Fruit fly (Drosophila melanogaster) whole organism, embryonic: ENCODE measurements around the gene CG43760.
A peak's percentile ranks its signal among the peaks of the same experiment; 100 is the strongest.

ENCODE experiments used
- Abd-B ChIP-seq: fragments of 200-800 bp; sonication (Bioruptor generic); optimal IDR thresholded peaks from 2 replicates; lab custom pipeline; 2018; ENCODE audit warnings: missing biosample characterization, mild to moderate bottlenecking, missing genetic modification characterization, moderate library complexity
- BEAF-32 ChIP-seq: fragments of 200-800 bp; sonication (Bioruptor generic); optimal IDR thresholded peaks from 3 replicates; lab custom pipeline; 2017; ENCODE audit warnings: missing biosample characterization, missing genetic modification characterization, mild to moderate bottlenecking, moderate library complexity, missing genetic modification reagents
- Bgb ChIP-seq: fragments of 200-800 bp; sonication (Bioruptor generic); IDR thresholded peaks from 2 replicates; pipeline ENCODE4 v1.3.6; 2022; ENCODE audit warnings: missing biosample characterization, missing genetic modification characterization; ENCODE audit not compliant: partially characterized antibody
- CG11398 ChIP-seq: fragments of 200-800 bp; sonication (Bioruptor generic); optimal IDR thresholded peaks from 2 replicates; lab custom pipeline; 2016; ENCODE audit warnings: missing biosample characterization, missing genetic modification characterization
- CG13424 ChIP-seq: fragments of 200-800 bp; sonication (Bioruptor generic); optimal IDR thresholded peaks from 2 replicates; lab custom pipeline; 2019; ENCODE audit warnings: missing biosample characterization, mild to moderate bottlenecking, missing genetic modification characterization, moderate library complexity
- CG13624 ChIP-seq: fragments of 200-800 bp; sonication (Bioruptor generic); optimal IDR thresholded peaks from 2 replicates; lab custom pipeline; 2016; ENCODE audit warnings: missing biosample characterization, missing genetic modification characterization
- CG14667 ChIP-seq: fragments of 200-800 bp; sonication (Bioruptor generic); IDR thresholded peaks from 2 replicates; pipeline ENCODE4 v1.3.6; 2022; ENCODE audit warnings: missing biosample characterization, missing genetic modification characterization
- CG14860 ChIP-seq: fragments of 200-800 bp; sonication (Bioruptor generic); IDR thresholded peaks from 3 replicates; pipeline ENCODE4 v1.3.6; 2022; ENCODE audit warnings: missing biosample characterization, missing genetic modification characterization; ENCODE audit not compliant: partially characterized antibody
- CG1529 ChIP-seq: fragments of 200-800 bp; sonication (Bioruptor generic); optimal IDR thresholded peaks from 3 replicates; lab custom pipeline; 2018; ENCODE audit warnings: missing biosample characterization, missing genetic modification characterization
- CG1603 ChIP-seq: fragments of 200-800 bp; sonication (Bioruptor generic); optimal IDR thresholded peaks from 2 replicates; lab custom pipeline; 2019; ENCODE audit warnings: missing biosample characterization, mild to moderate bottlenecking, missing genetic modification characterization, moderate library complexity
- CG1647 ChIP-seq: fragments of 200-800 bp; sonication (Bioruptor generic); optimal IDR thresholded peaks from 3 replicates; lab custom pipeline; 2016; ENCODE audit warnings: missing biosample characterization, missing genetic modification characterization
- CG16813 ChIP-seq: fragments of 200-800 bp; sonication (Bioruptor generic); IDR thresholded peaks from 3 replicates; pipeline ENCODE4 v1.3.6; 2022; ENCODE audit warnings: missing biosample characterization, missing genetic modification characterization; ENCODE audit not compliant: partially characterized antibody
- CG17568 ChIP-seq: fragments of 200-800 bp; sonication (Bioruptor generic); optimal IDR thresholded peaks from 2 replicates; lab custom pipeline; 2018; ENCODE audit warnings: missing biosample characterization, mild to moderate bottlenecking, missing genetic modification characterization, moderate library complexity
- CG18599 ChIP-seq: fragments of 200-800 bp; sonication (Bioruptor generic); optimal IDR thresholded peaks from 3 replicates; lab custom pipeline; 2017; ENCODE audit warnings: missing biosample characterization, missing genetic modification characterization, mild to moderate bottlenecking, moderate library complexity, missing genetic modification reagents
- CG2678 ChIP-seq: fragments of 200-800 bp; sonication (Bioruptor generic); optimal IDR thresholded peaks from 3 replicates; lab custom pipeline; 2019; ENCODE audit warnings: missing biosample characterization, mild to moderate bottlenecking, missing genetic modification characterization, moderate library complexity
- CG30431 ChIP-seq: fragments of 200-800 bp; sonication (Bioruptor generic); optimal IDR thresholded peaks from 2 replicates; lab custom pipeline; 2017; ENCODE audit warnings: missing biosample characterization, missing genetic modification characterization
- CG34224 ChIP-seq: fragments of 200-800 bp; sonication (Bioruptor generic); IDR thresholded peaks from 3 replicates; pipeline ENCODE4 v1.3.6; 2022; ENCODE audit warnings: missing biosample characterization, missing genetic modification characterization; ENCODE audit not compliant: partially characterized antibody
- CG4617 ChIP-seq: fragments of 200-800 bp; sonication (Bioruptor generic); optimal IDR thresholded peaks from 3 replicates; lab custom pipeline; 2016; ENCODE audit warnings: missing biosample characterization, missing genetic modification characterization, borderline replicate concordance
- CG6254 ChIP-seq: fragments of 200-800 bp; sonication (Bioruptor generic); optimal IDR thresholded peaks from 3 replicates; lab custom pipeline; 2017; ENCODE audit warnings: mild to moderate bottlenecking, missing biosample characterization, missing genetic modification reagents, missing genetic modification characterization
- CG6791 ChIP-seq: fragments of 200-800 bp; sonication (Bioruptor generic); IDR thresholded peaks from 3 replicates; pipeline ENCODE4 v1.3.6; 2022; ENCODE audit warnings: missing biosample characterization, missing genetic modification characterization; ENCODE audit not compliant: partially characterized antibody
- CG7963 ChIP-seq: fragments of 200-800 bp; sonication (Bioruptor generic); IDR thresholded peaks from 3 replicates; pipeline ENCODE4 v1.3.6; 2022; ENCODE audit warnings: missing biosample characterization, missing genetic modification characterization; ENCODE audit not compliant: partially characterized antibody
- Camta ChIP-seq: fragments of 200-800 bp; sonication (Bioruptor generic); optimal IDR thresholded peaks from 2 replicates; lab custom pipeline; 2016; ENCODE audit warnings: missing biosample characterization, missing genetic modification characterization
- CoRest ChIP-seq: fragments of 200-800 bp; sonication (Bioruptor generic); optimal IDR thresholded peaks from 3 replicates; lab custom pipeline; 2018; ENCODE audit warnings: missing biosample characterization, mild to moderate bottlenecking, missing genetic modification characterization, moderate library complexity
- Dek ChIP-seq: fragments of 200-800 bp; sonication (Bioruptor generic); optimal IDR thresholded peaks from 3 replicates; lab custom pipeline; 2019; ENCODE audit warnings: missing biosample characterization, mild to moderate bottlenecking, missing genetic modification characterization, moderate library complexity
- Dll ChIP-seq: fragments of 200-800 bp; sonication (Bioruptor generic); IDR thresholded peaks from 4 replicates; pipeline ENCODE4 v1.3.6; 2022; ENCODE audit warnings: missing biosample characterization, missing genetic modification characterization; ENCODE audit not compliant: partially characterized antibody
- Doc3 ChIP-seq: fragments of 200-800 bp; sonication (Bioruptor generic); IDR thresholded peaks from 3 replicates; pipeline ENCODE4 v1.3.6; 2022; ENCODE audit warnings: missing biosample characterization, missing genetic modification characterization; ENCODE audit not compliant: partially characterized antibody
- Dref ChIP-seq: fragments of 200-800 bp; sonication (Bioruptor generic); IDR thresholded peaks from 2 replicates; pipeline ENCODE4 v1.3.6; 2022; ENCODE audit warnings: missing biosample characterization, missing genetic modification characterization
- Hr3 ChIP-seq: fragments of 200-800 bp; sonication (Bioruptor generic); optimal IDR thresholded peaks from 3 replicates; lab custom pipeline; 2016; ENCODE audit warnings: missing biosample characterization, missing genetic modification characterization
- Opbp ChIP-seq: fragments of 200-800 bp; sonication (Bioruptor generic); IDR thresholded peaks from 3 replicates; pipeline ENCODE4 v1.3.6; 2022; ENCODE audit warnings: missing biosample characterization, missing genetic modification characterization; ENCODE audit not compliant: partially characterized antibody
- Scr ChIP-seq: fragments of 200-800 bp; sonication (Bioruptor generic); IDR thresholded peaks from 2 replicates; pipeline ENCODE4 v1.3.6; 2022; ENCODE audit warnings: missing biosample characterization, missing genetic modification characterization; ENCODE audit not compliant: partially characterized antibody
- Sox100B ChIP-seq: fragments of 200-800 bp; sonication (Bioruptor generic); optimal IDR thresholded peaks from 3 replicates; lab custom pipeline; 2018; ENCODE audit warnings: missing biosample characterization, mild to moderate bottlenecking, missing genetic modification characterization
- Xrp1 ChIP-seq: fragments of 200-800 bp; sonication (Bioruptor generic); IDR thresholded peaks from 2 replicates; pipeline ENCODE4 v1.3.6; 2022; ENCODE audit warnings: missing biosample characterization, missing genetic modification characterization
- amos ChIP-seq: fragments of 200-800 bp; sonication (Bioruptor generic); IDR thresholded peaks from 2 replicates; pipeline ENCODE4 v1.3.6; 2022; ENCODE audit warnings: missing biosample characterization, missing genetic modification characterization; ENCODE audit not compliant: partially characterized antibody
- ash1 ChIP-seq: fragments of 200-800 bp; sonication (Bioruptor generic); optimal IDR thresholded peaks from 2 replicates; lab custom pipeline; 2018; ENCODE audit warnings: missing biosample characterization, mild to moderate bottlenecking, missing genetic modification characterization
- bbx ChIP-seq: fragments of 200-800 bp; sonication (Bioruptor generic); IDR thresholded peaks from 2 replicates; pipeline ENCODE4 v1.3.6; 2022; ENCODE audit warnings: missing biosample characterization, missing genetic modification characterization; ENCODE audit not compliant: partially characterized antibody
- chinmo ChIP-seq: fragments of 200-800 bp; sonication (Bioruptor generic); IDR thresholded peaks from 4 replicates; pipeline ENCODE4 v1.3.6; 2022; ENCODE audit warnings: missing biosample characterization, missing genetic modification characterization; ENCODE audit not compliant: partially characterized antibody
- crp ChIP-seq, 2 experiments: fragments of 200-800 bp; sonication (Bioruptor generic); optimal IDR thresholded peaks; 2 replicates in 1 of 2; 3 replicates in 1 of 2; lab custom pipeline; 2017; ENCODE audit warnings: missing biosample characterization in 2 of 2, missing genetic modification characterization in 2 of 2, mild to moderate bottlenecking in 1 of 2, moderate library complexity in 1 of 2
- dmrt11E ChIP-seq: fragments of 200-800 bp; sonication (Bioruptor generic); optimal IDR thresholded peaks from 3 replicates; lab custom pipeline; 2018; ENCODE audit warnings: missing biosample characterization, mild to moderate bottlenecking, missing genetic modification characterization, moderate library complexity
- fd102C ChIP-seq: fragments of 200-800 bp; sonication (Bioruptor generic); optimal IDR thresholded peaks from 2 replicates; lab custom pipeline; 2018; ENCODE audit warnings: missing biosample characterization, mild to moderate bottlenecking, missing genetic modification characterization, moderate library complexity
- ftz-f1 ChIP-seq: fragments of 200-800 bp; sonication (Bioruptor generic); optimal IDR thresholded peaks from 2 replicates; lab custom pipeline; 2016; ENCODE audit warnings: missing biosample characterization, missing genetic modification characterization
- hb ChIP-seq: fragments of 200-800 bp; sonication (Bioruptor generic); IDR thresholded peaks from 3 replicates; pipeline ENCODE4 v1.3.6; 2022; ENCODE audit warnings: missing biosample characterization, missing genetic modification characterization; ENCODE audit not compliant: partially characterized antibody
- p53 ChIP-seq: fragments of 200-800 bp; sonication (Bioruptor generic); optimal IDR thresholded peaks from 2 replicates; lab custom pipeline; 2016; ENCODE audit warnings: missing biosample characterization, missing genetic modification characterization
- pan ChIP-seq, 4 experiments: fragments of >200 bp in 3 of 4; fragments of 200-800 bp in 1 of 4; sonication (Bioruptor generic) in 1 of 4; optimal IDR thresholded peaks in 3 of 4; IDR thresholded peaks in 1 of 4; 2 replicates each; pipeline versions ENCODE4 v1.3.6 to Lab custom; 2017 to 2022; ENCODE audit warnings: missing biosample characterization in 2 of 4, missing genetic modification characterization in 2 of 4, mixed read lengths in 1 of 4
- ro ChIP-seq: fragments of 200-800 bp; sonication (Bioruptor generic); IDR thresholded peaks from 2 replicates; pipeline ENCODE4 v1.3.6; 2022; ENCODE audit warnings: missing biosample characterization, missing genetic modification characterization
- sna ChIP-seq: fragments of 200-800 bp; sonication (Bioruptor generic); IDR thresholded peaks from 2 replicates; pipeline ENCODE4 v1.3.6; 2022; ENCODE audit warnings: missing biosample characterization, missing genetic modification characterization; ENCODE audit not compliant: partially characterized antibody
- vfl ChIP-seq: fragments of 200-800 bp; sonication (Bioruptor generic); optimal IDR thresholded peaks from 2 replicates; lab custom pipeline; 2016; ENCODE audit warnings: missing biosample characterization, missing genetic modification characterization
- zfh1 ChIP-seq: fragments of 200-800 bp; sonication (Bioruptor generic); IDR thresholded peaks from 3 replicates; pipeline ENCODE4 v1.3.6; 2022; ENCODE audit warnings: missing biosample characterization, missing genetic modification characterization

Gene CG43760

dm6 chr2L:15764029-15764428 lies 12.6 kb downstream of the CG43760 start, which contains the start of gene CG3793 (continued):
- no peak for TF ChIP-seq Dek
- no peak for TF ChIP-seq ash1 (GFP tag; lab: Kevin White, UChicago)
- TF ChIP-seq zfh1 (GFP tag; lab: Robert Waterston, UW), result no peak
- no peak for TF ChIP-seq Xrp1
- no peak for TF ChIP-seq ro (GFP tag; lab: Robert Waterston, UW)
- no peak for TF ChIP-seq Hr3 (GFP tag; lab: Kevin White, UChicago)
- no peak for TF ChIP-seq CG30431 (GFP tag; lab: Kevin White, UChicago)
- peak; percentile 81 for TF ChIP-seq CG6791
- no peak for TF ChIP-seq CG17568 (GFP tag; lab: Kevin White, UChicago)
- TF ChIP-seq Camta (GFP tag; lab: Kevin White, UChicago), result no peak
- no peak for TF ChIP-seq CG2678
- peak; percentile 55 for TF ChIP-seq CG34224 (GFP tag; lab: Robert Waterston, UW)
- no peak for TF ChIP-seq vfl
- peak; percentile 49; the same call in 1 of the 2 replicates for TF ChIP-seq amos (GFP tag; lab: Robert Waterston, UW)
- peak; percentile 79 for TF ChIP-seq bbx (GFP tag; lab: Robert Waterston, UW)
- no peak for TF ChIP-seq CG13624 (GFP tag; lab: Kevin White, UChicago)
- TF ChIP-seq Sox100B (GFP tag; lab: Kevin White, UChicago), result no peak
- TF ChIP-seq Bgb (GFP tag; lab: Robert Waterston, UW), result 0 out of 2 replicates have a peak, but pooled peaks have one; percentile 31
- TF ChIP-seq fd102C (GFP tag; lab: Kevin White, UChicago), result no peak
- TF ChIP-seq Opbp (GFP tag; lab: Robert Waterston, UW), result peak; percentile 64; the same call in 2 of the 3 replicates
- TF ChIP-seq hb (GFP tag; lab: Robert Waterston, UW), result peak; percentile 65; the same call in 2 of the 3 replicates
- TF ChIP-seq p53 (GFP tag; lab: Kevin White, UChicago), result no peak
- no peak for TF ChIP-seq CG13424 (tag; lab: Kevin White, UChicago)
- no peak for TF ChIP-seq CG18599 (GFP tag; lab: Kevin White, UChicago)
- no peak for TF ChIP-seq CG6254 (GFP tag; lab: Kevin White, UChicago)
- TF ChIP-seq CoRest (tag; lab: Kevin White, UChicago), result no peak
- TF ChIP-seq dmrt11E, result no peak
- no peak for TF ChIP-seq ftz-f1 (GFP tag; lab: Kevin White, UChicago)
- no peak for TF ChIP-seq CG14667 (GFP tag; lab: Robert Waterston, UW)
- peak in 1 of 2 experiments; percentile 83 for TF ChIP-seq crp (GFP tag; optimal IDR thresholded peaks at IDR 0.05; lab: Kevin White, UChicago)
- TF ChIP-seq CG1603 (tag; lab: Kevin White, UChicago), result peak; percentile 21
- TF ChIP-seq Dll (GFP tag; lab: Robert Waterston, UW), result peak; percentile 55; the same call in 1 of the 4 replicates
- peak; percentile 87 for TF ChIP-seq Dref (GFP tag; lab: Robert Waterston, UW)
- TF ChIP-seq sna (GFP tag; lab: Robert Waterston, UW), result peak; percentile 30; the same call in 1 of the 2 replicates
- TF ChIP-seq chinmo, result 0 out of 4 replicates have a peak, but pooled peaks have one; percentile 16
- TF ChIP-seq CG16813 (GFP tag; lab: Robert Waterston, UW), result peak; percentile 54; the same call in 2 of the 3 replicates
- TF ChIP-seq Abd-B (GFP tag; lab: Kevin White, UChicago), result no peak
- no peak for TF ChIP-seq pan (optimal IDR thresholded peaks at IDR 0.05; lab: Kevin White, UChicago)
- no peak for TF ChIP-seq pan (GFP tag; optimal IDR thresholded peaks at IDR 0.05 in 1 of 2, IDR thresholded peaks at IDR 0.05 in 1 of 2)
- TF ChIP-seq Scr, result peak; percentile 50
- TF ChIP-seq CG11398 (GFP tag; lab: Kevin White, UChicago), result no peak
- TF ChIP-seq CG7963, result peak; percentile 69
- peak; percentile 52; the same call in 2 of the 3 replicates for TF ChIP-seq CG14860 (GFP tag; lab: Robert Waterston, UW)
- TF ChIP-seq BEAF-32 (GFP tag; lab: Kevin White, UChicago), result peak; percentile 38
- TF ChIP-seq CG1647 (GFP tag; lab: Kevin White, UChicago), result no peak
- TF ChIP-seq Doc3, result peak; percentile 37; the same call in 1 of the 3 replicates
- no peak for TF ChIP-seq CG1529 (GFP tag; lab: Kevin White, UChicago)
- no peak for TF ChIP-seq CG4617 (GFP tag; lab: Kevin White, UChicago)
